Fruit fly (Drosophila melanogaster) whole organism, adult: ENCODE measurements around the gene CG31493.

Experiments used
- CG11617 ChIP-seq: fragments of 200-800 bp; sonication (Bioruptor generic); optimal IDR thresholded peaks from 2 replicates; lab custom pipeline; 2017; ENCODE audit warnings: mild to moderate bottlenecking, missing biosample characterization, missing genetic modification reagents, missing genetic modification characterization
- CG14711 ChIP-seq: fragments of 200-800 bp; sonication (Bioruptor generic); optimal IDR thresholded peaks from 2 replicates; lab custom pipeline; 2018; ENCODE audit warnings: missing biosample characterization, mild to moderate bottlenecking, missing genetic modification characterization, moderate library complexity
- CG33017 ChIP-seq: fragments of 200-800 bp; sonication (Bioruptor generic); optimal IDR thresholded peaks from 2 replicates; lab custom pipeline; 2018; ENCODE audit warnings: missing biosample characterization, mild to moderate bottlenecking, missing genetic modification characterization, moderate library complexity
- tj ChIP-seq: fragments of 200-800 bp; sonication (Bioruptor generic); optimal IDR thresholded peaks from 3 replicates; lab custom pipeline; 2017; ENCODE audit warnings: missing biosample characterization, mild to moderate bottlenecking, missing genetic modification characterization, moderate library complexity

DNA sequence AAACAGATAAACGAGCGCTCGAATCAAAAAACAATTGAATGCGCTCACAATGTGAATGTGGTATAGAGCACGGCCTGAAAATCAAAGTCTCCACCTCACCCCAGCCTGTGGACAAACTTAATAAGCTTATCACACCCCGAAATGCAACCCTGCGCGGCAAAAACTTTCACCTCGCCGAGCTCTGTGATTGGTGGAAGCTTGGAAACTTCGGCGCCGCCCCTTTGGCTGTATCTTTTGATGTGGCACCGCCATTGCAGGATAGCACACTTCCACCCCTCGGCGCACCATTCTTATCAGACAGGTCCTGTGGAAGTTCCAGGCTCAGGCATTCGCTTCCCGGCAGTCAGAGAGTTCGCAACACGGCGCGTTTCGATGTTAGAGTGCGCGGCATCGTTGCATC lies 4.5 kb downstream of the CG31493 start, which contains the start of gene Fer1:
- TF ChIP-seq CG14711 (tag; lab: Kevin White, UChicago) (no peak), CG11617 (GFP tag; lab: Kevin White, UChicago) (no peak), tj (no peak), CG33017 (tag; lab: Kevin White, UChicago) (no peak)
